Fruit fly (Drosophila melanogaster) whole organism, pupa: Measurements from ENCODE around the gene Pino.

ENCODE experiments used
- CG10348 ChIP-seq: fragments of 200-800 bp; sonication (Bioruptor generic); IDR thresholded peaks from 2 replicates; pipeline ENCODE4 v1.3.6; 2022; ENCODE audit warnings: missing biosample characterization, missing genetic modification characterization
- CG12605 ChIP-seq: fragments of 200-800 bp; sonication (Bioruptor generic); IDR thresholded peaks from 2 replicates; pipeline ENCODE4 v1.3.6; 2022; ENCODE audit warnings: missing biosample characterization, missing genetic modification characterization
- CG13204 ChIP-seq: fragments of 200-800 bp; sonication (Bioruptor generic); optimal IDR thresholded peaks from 2 replicates; lab custom pipeline; 2018; ENCODE audit warnings: missing biosample characterization, mild to moderate bottlenecking, missing genetic modification characterization, moderate library complexity
- CG14655 ChIP-seq: fragments of 200-800 bp; sonication (Bioruptor generic); optimal IDR thresholded peaks from 3 replicates; lab custom pipeline; 2017; ENCODE audit warnings: mild to moderate bottlenecking, missing biosample characterization, missing genetic modification reagents, missing genetic modification characterization
- CG15710 ChIP-seq: fragments of 200-800 bp; sonication (Bioruptor generic); optimal IDR thresholded peaks from 2 replicates; lab custom pipeline; 2018; ENCODE audit warnings: missing biosample characterization, mild to moderate bottlenecking, missing genetic modification characterization, moderate library complexity
- CG17806 ChIP-seq: fragments of 200-800 bp; sonication (Bioruptor generic); optimal IDR thresholded peaks from 2 replicates; lab custom pipeline; 2018; ENCODE audit warnings: missing biosample characterization, mild to moderate bottlenecking, missing genetic modification characterization, moderate library complexity
- CG32121 ChIP-seq: fragments of 200-800 bp; sonication (Bioruptor generic); IDR thresholded peaks from 2 replicates; pipeline ENCODE4 v1.3.6; 2022; ENCODE audit warnings: missing biosample characterization, missing genetic modification characterization
- CG34367 ChIP-seq: fragments of 200-800 bp; sonication (Bioruptor generic); optimal IDR thresholded peaks from 2 replicates; lab custom pipeline; 2018; ENCODE audit warnings: missing biosample characterization, mild to moderate bottlenecking, missing genetic modification characterization
- CG4496 ChIP-seq: fragments of 200-800 bp; sonication (Bioruptor generic); IDR thresholded peaks from 3 replicates; pipeline ENCODE4 v1.3.6; 2022; ENCODE audit warnings: missing biosample characterization, missing genetic modification characterization
- CG8159 ChIP-seq: fragments of 200-800 bp; sonication (Bioruptor generic); optimal IDR thresholded peaks from 3 replicates; lab custom pipeline; 2018; ENCODE audit warnings: missing biosample characterization, mild to moderate bottlenecking, missing genetic modification characterization, moderate library complexity
- CG8301 ChIP-seq: fragments of 200-800 bp; sonication (Bioruptor generic); optimal IDR thresholded peaks from 2 replicates; lab custom pipeline; 2018; ENCODE audit warnings: missing biosample characterization, mild to moderate bottlenecking, missing genetic modification characterization
- CG9948 ChIP-seq: fragments of 200-800 bp; sonication (Bioruptor generic); optimal IDR thresholded peaks from 2 replicates; lab custom pipeline; 2018; ENCODE audit warnings: missing biosample characterization, mild to moderate bottlenecking, missing genetic modification characterization, moderate library complexity
- D1 ChIP-seq: fragments of 200-800 bp; sonication (Bioruptor generic); optimal IDR thresholded peaks from 2 replicates; lab custom pipeline; 2018; ENCODE audit warnings: missing biosample characterization, mild to moderate bottlenecking, missing genetic modification characterization, moderate library complexity
- EcR ChIP-seq: fragments of 200-800 bp; sonication (Bioruptor generic); optimal IDR thresholded peaks from 3 replicates; lab custom pipeline; 2019; ENCODE audit warnings: missing biosample characterization, missing genetic modification characterization, mild to moderate bottlenecking, moderate library complexity, missing genetic modification reagents
- Ets98B ChIP-seq: fragments of 200-800 bp; sonication (Bioruptor generic); IDR thresholded peaks from 2 replicates; pipeline ENCODE4 v1.3.6; 2022; ENCODE audit warnings: missing biosample characterization, missing genetic modification characterization
- Pif1A ChIP-seq: fragments of 200-800 bp; sonication (Bioruptor generic); optimal IDR thresholded peaks from 3 replicates; lab custom pipeline; 2016; ENCODE audit warnings: missing biosample characterization, missing genetic modification characterization
- Pif1B ChIP-seq: fragments of 200-800 bp; sonication (Bioruptor generic); optimal IDR thresholded peaks from 3 replicates; lab custom pipeline; 2016; ENCODE audit warnings: missing biosample characterization, missing genetic modification characterization
- Snoo ChIP-seq: fragments of 200-800 bp; sonication (Bioruptor generic); optimal IDR thresholded peaks from 3 replicates; lab custom pipeline; 2017; ENCODE audit warnings: missing biosample characterization, mild to moderate bottlenecking, missing genetic modification characterization, inconsistent platforms
- fd96Ca ChIP-seq: fragments of 200-800 bp; sonication (Bioruptor generic); IDR thresholded peaks from 3 replicates; pipeline ENCODE4 v1.3.6; 2022; ENCODE audit warnings: missing biosample characterization, missing genetic modification characterization
- gl ChIP-seq: fragments of 200-800 bp; sonication (Bioruptor generic); optimal IDR thresholded peaks from 2 replicates; lab custom pipeline; 2018; ENCODE audit warnings: missing biosample characterization, mild to moderate bottlenecking, missing genetic modification characterization
- rn ChIP-seq: fragments of 200-800 bp; sonication (Bioruptor generic); IDR thresholded peaks from 2 replicates; pipeline ENCODE4 v1.3.6; 2022; ENCODE audit warnings: missing biosample characterization, missing genetic modification characterization

Pino gene

DNA sequence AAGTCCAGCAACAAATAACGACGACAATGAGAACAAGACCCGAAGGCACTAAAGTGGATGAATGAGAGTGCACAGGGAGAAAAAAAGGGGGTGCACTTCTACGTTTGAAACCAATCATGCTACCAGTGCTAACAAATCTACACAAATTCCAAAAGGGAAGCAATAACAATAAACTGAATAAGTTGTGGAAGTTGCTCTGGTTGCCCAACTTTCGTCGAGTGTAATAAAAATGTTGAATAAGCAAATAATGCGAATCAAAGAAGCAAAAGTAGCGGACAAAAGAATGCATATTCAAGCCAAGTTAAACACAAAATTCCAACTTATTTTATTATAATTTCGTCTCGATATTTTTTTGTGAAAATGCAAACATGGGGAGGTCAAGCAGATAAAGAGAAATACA lies 37.1 kb downstream of the Pino start:
- 0 out of 3 replicates have a peak, but pooled peaks have one; percentile 26 for TF ChIP-seq fd96Ca (GFP tag; lab: Robert Waterston, UW)
- no peak for TF ChIP-seq CG17806 (tag; lab: Kevin White, UChicago)

DNA sequence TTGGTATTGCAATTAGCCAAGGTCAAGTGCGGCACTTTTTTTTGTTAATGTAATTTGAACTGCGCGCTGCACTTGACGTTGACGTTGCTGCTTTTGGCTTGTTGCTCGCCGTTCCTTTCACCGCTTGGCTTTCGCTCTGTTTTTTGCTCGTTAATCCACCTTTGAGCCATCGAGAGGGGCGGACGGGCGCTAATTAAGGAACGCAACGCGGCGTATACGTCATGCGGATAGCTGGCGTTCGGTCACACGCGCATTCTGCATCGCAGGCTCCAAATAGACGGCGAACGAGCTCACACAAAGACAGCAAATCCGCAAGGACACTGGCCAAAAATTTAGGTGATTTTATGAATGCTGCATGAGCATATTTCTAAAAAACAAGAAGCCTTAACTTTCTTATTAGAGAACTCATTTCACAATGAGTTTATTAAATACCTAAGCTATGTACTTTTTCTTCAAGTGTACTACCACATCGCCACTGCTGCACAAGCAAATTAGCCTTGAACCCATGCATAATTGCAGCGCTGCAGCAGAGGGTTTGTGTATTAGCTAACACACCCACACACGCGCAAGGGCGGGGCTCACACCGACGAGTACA lies 42.3 kb downstream of the Pino start:
- no peak for TF ChIP-seq Pif1B (GFP tag; lab: Kevin White, UChicago)
- TF ChIP-seq CG13204 (GFP tag; lab: Kevin White, UChicago), result no peak
- peak; percentile 14 for TF ChIP-seq CG9948
- TF ChIP-seq CG8159, result peak; percentile 30
- TF ChIP-seq D1 (tag; lab: Kevin White, UChicago), result no peak
- TF ChIP-seq CG10348 (GFP tag; lab: Robert Waterston, UW), result no peak
- no peak for TF ChIP-seq gl (tag; lab: Kevin White, UChicago)
- peak; percentile 52 for TF ChIP-seq Ets98B (GFP tag; lab: Robert Waterston, UW)
- TF ChIP-seq CG32121, result no peak
- TF ChIP-seq CG14655 (GFP tag; lab: Kevin White, UChicago), result no peak
- peak; percentile 20 for TF ChIP-seq CG15710
- 0 out of 2 replicates have a peak, but pooled peaks have one; percentile 27 for TF ChIP-seq CG12605
- no peak for TF ChIP-seq CG8301 (tag; lab: Kevin White, UChicago)
- TF ChIP-seq rn (GFP tag; lab: Robert Waterston, UW), result no peak
- no peak for TF ChIP-seq Pif1A (GFP tag; lab: Kevin White, UChicago)
- TF ChIP-seq Snoo (tag; lab: Kevin White, UChicago), result no peak
- peak; percentile 23 for TF ChIP-seq CG17806 (tag; lab: Kevin White, UChicago)
- peak; percentile 60; the same call in 2 of the 3 replicates for TF ChIP-seq fd96Ca (GFP tag; lab: Robert Waterston, UW)
- TF ChIP-seq EcR, result no peak
- no peak for TF ChIP-seq CG34367 (tag; lab: Kevin White, UChicago)
- peak; percentile 54; the same call in 2 of the 3 replicates for TF ChIP-seq CG4496 (GFP tag; lab: Robert Waterston, UW)

DNA sequence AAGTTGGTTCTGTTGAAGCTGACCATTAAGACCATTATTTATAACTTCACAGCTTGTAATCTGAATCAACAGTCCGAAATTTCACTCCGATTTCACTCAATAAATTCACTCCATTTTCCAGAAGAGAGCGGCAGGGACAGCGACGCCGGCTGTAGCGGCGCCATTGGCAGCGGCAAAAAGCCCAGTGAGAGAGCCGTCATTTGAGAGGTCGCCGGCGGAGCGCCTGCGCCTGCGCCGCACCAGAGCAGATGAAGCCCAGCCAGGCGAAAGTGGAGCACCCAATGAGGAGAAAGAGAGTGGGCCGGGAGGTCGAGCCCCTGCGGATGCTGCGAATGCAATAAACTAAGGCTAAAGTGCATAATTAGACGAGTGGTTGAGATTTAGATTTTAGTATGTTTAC lies 46.1 kb downstream of the Pino start:
- TF ChIP-seq CG13204 (GFP tag; lab: Kevin White, UChicago) (peak; percentile 14), CG4496 (GFP tag; lab: Robert Waterston, UW) (no peak)
- TF ChIP-seq, all 21 proteins: peak for 1

DNA sequence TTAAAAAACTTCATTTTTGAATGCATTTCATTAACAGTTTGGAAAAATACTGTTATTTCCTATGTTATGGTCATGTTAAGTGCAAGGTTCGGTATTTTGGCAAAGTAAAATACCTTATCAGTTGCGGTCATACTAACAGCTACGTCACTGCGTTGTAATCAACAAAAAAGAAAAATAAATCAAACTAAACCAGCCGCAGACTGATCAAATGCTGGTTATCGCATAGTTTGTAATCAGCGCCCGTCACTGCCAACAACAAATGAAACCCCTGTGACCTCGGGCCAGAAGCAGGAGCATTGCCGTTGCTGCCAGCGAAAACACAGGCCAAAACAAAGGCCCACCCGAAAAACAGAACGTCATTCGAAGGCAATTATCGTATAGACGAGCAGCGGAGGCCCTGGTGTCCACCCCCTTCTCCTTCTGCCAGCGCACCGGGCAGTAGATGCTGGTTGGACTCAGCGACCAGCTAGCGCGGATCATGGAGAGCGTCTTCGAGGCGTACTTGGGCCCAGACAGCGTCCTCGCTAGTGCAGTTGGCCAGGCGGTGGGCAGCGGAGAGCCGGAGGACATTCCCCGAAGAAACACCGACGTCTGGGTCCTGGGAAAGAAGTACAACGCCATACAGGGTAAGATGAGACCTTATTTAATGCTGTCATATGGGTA lies 47.8 kb downstream of the Pino start, which contains the start of gene Atg4a:
Gene Atg4a (plus strand): TSS at position 110 of the 663 bp plus-strand sequence.
- peak; percentile 66; the same call in 1 of the 2 replicates for TF ChIP-seq CG12605
- no peak for TF ChIP-seq Pif1A (GFP tag; lab: Kevin White, UChicago)
- TF ChIP-seq CG32121, result peak; percentile 26; the same call in 1 of the 2 replicates
- no peak for TF ChIP-seq CG17806 (tag; lab: Kevin White, UChicago)
- TF ChIP-seq EcR, result peak; percentile 29
- TF ChIP-seq Ets98B (GFP tag; lab: Robert Waterston, UW), result no peak
- TF ChIP-seq gl (tag; lab: Kevin White, UChicago), result peak; percentile 60
- TF ChIP-seq fd96Ca (GFP tag; lab: Robert Waterston, UW), result peak; percentile 54; the same call in 2 of the 3 replicates
- peak; percentile 32 for TF ChIP-seq CG8159
- no peak for TF ChIP-seq CG9948

DNA sequence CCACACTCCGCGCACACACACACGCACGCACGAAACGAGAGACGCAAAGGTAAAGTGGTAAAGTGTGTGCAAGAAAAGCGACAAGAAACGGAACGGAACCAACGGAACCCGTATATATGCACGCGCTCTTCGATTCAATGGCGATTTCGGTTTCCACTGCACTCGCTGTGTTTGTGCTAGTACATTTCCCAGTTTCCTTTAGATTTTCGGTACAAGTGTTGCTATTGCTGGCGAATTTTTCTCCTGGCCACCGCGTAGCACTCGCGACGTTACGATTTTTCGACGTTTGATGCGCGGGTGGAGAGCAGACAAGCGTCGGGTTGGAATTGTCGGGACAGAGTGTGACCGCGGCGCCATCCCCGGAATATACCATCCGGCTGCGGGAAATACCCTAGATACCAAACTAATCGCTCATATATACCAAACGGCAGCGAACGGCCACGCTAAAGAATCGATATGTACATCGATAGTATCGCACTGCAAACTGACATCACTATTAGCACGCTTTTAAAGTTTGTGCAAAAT lies 51.2 kb downstream of the Pino start, which contains the start of the genes S and ast:
Gene S (minus strand): TSS at position 347 of the 525 bp plus-strand sequence.
Gene ast (plus strand): TSS at position 480 of the 525 bp plus-strand sequence.
- TF ChIP-seq gl (tag; lab: Kevin White, UChicago), result no peak
- peak; percentile 36; the same call in 1 of the 2 replicates for TF ChIP-seq CG32121
- TF ChIP-seq CG8159, result peak; percentile 23
- peak; percentile 10 for TF ChIP-seq EcR
- peak; percentile 21; the same call in 1 of the 2 replicates for TF ChIP-seq CG12605
- TF ChIP-seq CG14655 (GFP tag; lab: Kevin White, UChicago), result no peak
- TF ChIP-seq D1 (tag; lab: Kevin White, UChicago), result no peak
- peak; percentile 33; the same call in 2 of the 3 replicates for TF ChIP-seq CG4496 (GFP tag; lab: Robert Waterston, UW)
- no peak for TF ChIP-seq CG8301 (tag; lab: Kevin White, UChicago)
- no peak for TF ChIP-seq CG17806 (tag; lab: Kevin White, UChicago)
- peak; percentile 18 for TF ChIP-seq CG13204 (GFP tag; lab: Kevin White, UChicago)
- TF ChIP-seq CG9948, result no peak
- no peak for TF ChIP-seq CG15710
- no peak for TF ChIP-seq rn (GFP tag; lab: Robert Waterston, UW)
- TF ChIP-seq Pif1A (GFP tag; lab: Kevin White, UChicago), result no peak
- no peak for TF ChIP-seq fd96Ca (GFP tag; lab: Robert Waterston, UW)
- TF ChIP-seq Ets98B (GFP tag; lab: Robert Waterston, UW), result 0 out of 2 replicates have a peak, but pooled peaks have one; percentile 33
- TF ChIP-seq CG10348 (GFP tag; lab: Robert Waterston, UW), result no peak
- no peak for TF ChIP-seq Pif1B (GFP tag; lab: Kevin White, UChicago)
- TF ChIP-seq Snoo (tag; lab: Kevin White, UChicago), result peak; percentile 14
- peak; percentile 20 for TF ChIP-seq CG34367 (tag; lab: Kevin White, UChicago)
- TF ChIP-seq, all 21 proteins: peak for 9
